Fruit fly (Drosophila melanogaster) whole organism, pupa: ENCODE data around the gene bb8.

Source experiments
- CG10348 ChIP-seq: fragments of 200-800 bp; sonication (Bioruptor generic); IDR thresholded peaks from 2 replicates; pipeline ENCODE4 v1.3.6; 2022; ENCODE audit warnings: missing biosample characterization, missing genetic modification characterization
- CG12605 ChIP-seq: fragments of 200-800 bp; sonication (Bioruptor generic); IDR thresholded peaks from 2 replicates; pipeline ENCODE4 v1.3.6; 2022; ENCODE audit warnings: missing biosample characterization, missing genetic modification characterization
- CG13204 ChIP-seq: fragments of 200-800 bp; sonication (Bioruptor generic); optimal IDR thresholded peaks from 2 replicates; lab custom pipeline; 2018; ENCODE audit warnings: missing biosample characterization, mild to moderate bottlenecking, missing genetic modification characterization, moderate library complexity
- CG14655 ChIP-seq: fragments of 200-800 bp; sonication (Bioruptor generic); optimal IDR thresholded peaks from 3 replicates; lab custom pipeline; 2017; ENCODE audit warnings: mild to moderate bottlenecking, missing biosample characterization, missing genetic modification reagents, missing genetic modification characterization
- CG15710 ChIP-seq: fragments of 200-800 bp; sonication (Bioruptor generic); optimal IDR thresholded peaks from 2 replicates; lab custom pipeline; 2018; ENCODE audit warnings: missing biosample characterization, mild to moderate bottlenecking, missing genetic modification characterization, moderate library complexity
- CG17806 ChIP-seq: fragments of 200-800 bp; sonication (Bioruptor generic); optimal IDR thresholded peaks from 2 replicates; lab custom pipeline; 2018; ENCODE audit warnings: missing biosample characterization, mild to moderate bottlenecking, missing genetic modification characterization, moderate library complexity
- CG32121 ChIP-seq: fragments of 200-800 bp; sonication (Bioruptor generic); IDR thresholded peaks from 2 replicates; pipeline ENCODE4 v1.3.6; 2022; ENCODE audit warnings: missing biosample characterization, missing genetic modification characterization
- CG34367 ChIP-seq: fragments of 200-800 bp; sonication (Bioruptor generic); optimal IDR thresholded peaks from 2 replicates; lab custom pipeline; 2018; ENCODE audit warnings: missing biosample characterization, mild to moderate bottlenecking, missing genetic modification characterization
- CG4496 ChIP-seq: fragments of 200-800 bp; sonication (Bioruptor generic); IDR thresholded peaks from 3 replicates; pipeline ENCODE4 v1.3.6; 2022; ENCODE audit warnings: missing biosample characterization, missing genetic modification characterization
- CG8159 ChIP-seq: fragments of 200-800 bp; sonication (Bioruptor generic); optimal IDR thresholded peaks from 3 replicates; lab custom pipeline; 2018; ENCODE audit warnings: missing biosample characterization, mild to moderate bottlenecking, missing genetic modification characterization, moderate library complexity
- CG8301 ChIP-seq: fragments of 200-800 bp; sonication (Bioruptor generic); optimal IDR thresholded peaks from 2 replicates; lab custom pipeline; 2018; ENCODE audit warnings: missing biosample characterization, mild to moderate bottlenecking, missing genetic modification characterization
- CG9948 ChIP-seq: fragments of 200-800 bp; sonication (Bioruptor generic); optimal IDR thresholded peaks from 2 replicates; lab custom pipeline; 2018; ENCODE audit warnings: missing biosample characterization, mild to moderate bottlenecking, missing genetic modification characterization, moderate library complexity
- D1 ChIP-seq: fragments of 200-800 bp; sonication (Bioruptor generic); optimal IDR thresholded peaks from 2 replicates; lab custom pipeline; 2018; ENCODE audit warnings: missing biosample characterization, mild to moderate bottlenecking, missing genetic modification characterization, moderate library complexity
- EcR ChIP-seq: fragments of 200-800 bp; sonication (Bioruptor generic); optimal IDR thresholded peaks from 3 replicates; lab custom pipeline; 2019; ENCODE audit warnings: missing biosample characterization, missing genetic modification characterization, mild to moderate bottlenecking, moderate library complexity, missing genetic modification reagents
- Ets98B ChIP-seq: fragments of 200-800 bp; sonication (Bioruptor generic); IDR thresholded peaks from 2 replicates; pipeline ENCODE4 v1.3.6; 2022; ENCODE audit warnings: missing biosample characterization, missing genetic modification characterization
- Pif1A ChIP-seq: fragments of 200-800 bp; sonication (Bioruptor generic); optimal IDR thresholded peaks from 3 replicates; lab custom pipeline; 2016; ENCODE audit warnings: missing biosample characterization, missing genetic modification characterization
- Pif1B ChIP-seq: fragments of 200-800 bp; sonication (Bioruptor generic); optimal IDR thresholded peaks from 3 replicates; lab custom pipeline; 2016; ENCODE audit warnings: missing biosample characterization, missing genetic modification characterization
- Snoo ChIP-seq: fragments of 200-800 bp; sonication (Bioruptor generic); optimal IDR thresholded peaks from 3 replicates; lab custom pipeline; 2017; ENCODE audit warnings: missing biosample characterization, mild to moderate bottlenecking, missing genetic modification characterization, inconsistent platforms
- fd96Ca ChIP-seq: fragments of 200-800 bp; sonication (Bioruptor generic); IDR thresholded peaks from 3 replicates; pipeline ENCODE4 v1.3.6; 2022; ENCODE audit warnings: missing biosample characterization, missing genetic modification characterization
- gl ChIP-seq: fragments of 200-800 bp; sonication (Bioruptor generic); optimal IDR thresholded peaks from 2 replicates; lab custom pipeline; 2018; ENCODE audit warnings: missing biosample characterization, mild to moderate bottlenecking, missing genetic modification characterization
- rn ChIP-seq: fragments of 200-800 bp; sonication (Bioruptor generic); IDR thresholded peaks from 2 replicates; pipeline ENCODE4 v1.3.6; 2022; ENCODE audit warnings: missing biosample characterization, missing genetic modification characterization

The bb8 gene

DNA sequence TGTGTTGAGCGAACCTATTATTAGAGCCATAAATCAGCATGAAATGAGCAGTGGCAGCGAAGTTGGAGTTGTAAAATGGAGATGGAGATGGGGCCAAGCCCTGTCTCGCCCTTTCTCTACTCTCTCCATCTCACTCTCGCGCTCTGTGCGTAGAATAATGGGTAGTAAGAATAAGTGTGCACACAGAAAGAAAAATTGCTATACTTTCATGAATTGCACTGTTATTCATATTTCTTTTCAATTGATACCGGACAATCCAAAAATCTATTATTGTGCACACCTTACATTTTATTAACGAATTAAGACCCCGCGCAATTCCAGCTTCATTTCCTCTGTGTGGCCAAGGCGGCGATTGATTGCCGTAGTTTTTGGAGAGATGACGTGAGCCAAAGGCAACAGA is 10.2 kb downstream of the bb8 start:
- no peak for TF ChIP-seq EcR (GFP tag; lab: Kevin White, UChicago)
- TF ChIP-seq CG8159 (tag; lab: Kevin White, UChicago), result no peak
- no peak for TF ChIP-seq CG34367 (tag; lab: Kevin White, UChicago)
- no peak for TF ChIP-seq CG14655
- TF ChIP-seq CG13204 (GFP tag; lab: Kevin White, UChicago), result no peak
- no peak for TF ChIP-seq D1 (tag; lab: Kevin White, UChicago)
- TF ChIP-seq CG10348 (GFP tag; lab: Robert Waterston, UW), result no peak
- no peak for TF ChIP-seq Pif1A (GFP tag; lab: Kevin White, UChicago)
- TF ChIP-seq CG8301, result no peak
- TF ChIP-seq rn, result no peak
- no peak for TF ChIP-seq CG9948 (tag; lab: Kevin White, UChicago)
- no peak for TF ChIP-seq CG32121
- no peak for TF ChIP-seq gl
- no peak for TF ChIP-seq Ets98B (GFP tag; lab: Robert Waterston, UW)
- TF ChIP-seq fd96Ca (GFP tag; lab: Robert Waterston, UW), result no peak
- no peak for TF ChIP-seq CG12605
- no peak for TF ChIP-seq Snoo
- TF ChIP-seq CG15710, result no peak
- no peak for TF ChIP-seq CG4496 (GFP tag; lab: Robert Waterston, UW)
- TF ChIP-seq CG17806 (tag; lab: Kevin White, UChicago), result no peak

dm6 chr3R:23278704-23279379 is 11.1 kb downstream of the bb8 start:
- TF ChIP-seq CG13204 (GFP tag; lab: Kevin White, UChicago) (peak; percentile 73), D1 (tag; lab: Kevin White, UChicago) (no peak), CG4496 (GFP tag; lab: Robert Waterston, UW) (peak; percentile 70), CG17806 (tag; lab: Kevin White, UChicago) (no peak), Pif1B (no peak), Snoo (no peak), CG14655 (no peak), fd96Ca (GFP tag; lab: Robert Waterston, UW) (no peak), CG10348 (GFP tag; lab: Robert Waterston, UW) (no peak), CG15710 (no peak), CG12605 (peak; percentile 66), CG8159 (tag; lab: Kevin White, UChicago) (peak; percentile 5), CG9948 (tag; lab: Kevin White, UChicago) (no peak)

- TF ChIP-seq CG13204 (GFP tag; lab: Kevin White, UChicago), result no peak
- no peak for TF ChIP-seq CG10348 (GFP tag; lab: Robert Waterston, UW)
- no peak for TF ChIP-seq CG34367 (tag; lab: Kevin White, UChicago)
- no peak for TF ChIP-seq fd96Ca (GFP tag; lab: Robert Waterston, UW)
- no peak for TF ChIP-seq CG8301
- no peak for TF ChIP-seq CG8159 (tag; lab: Kevin White, UChicago)
- no peak for TF ChIP-seq Snoo
- TF ChIP-seq gl, result no peak
- no peak for TF ChIP-seq CG17806 (tag; lab: Kevin White, UChicago)
- TF ChIP-seq CG32121, result no peak
- TF ChIP-seq CG9948 (tag; lab: Kevin White, UChicago), result no peak
- no peak for TF ChIP-seq D1 (tag; lab: Kevin White, UChicago)
- no peak for TF ChIP-seq rn
Measured at dm6 chr3R:23260569-23260968, 29.4 kb downstream of the bb8 start.

DNA sequence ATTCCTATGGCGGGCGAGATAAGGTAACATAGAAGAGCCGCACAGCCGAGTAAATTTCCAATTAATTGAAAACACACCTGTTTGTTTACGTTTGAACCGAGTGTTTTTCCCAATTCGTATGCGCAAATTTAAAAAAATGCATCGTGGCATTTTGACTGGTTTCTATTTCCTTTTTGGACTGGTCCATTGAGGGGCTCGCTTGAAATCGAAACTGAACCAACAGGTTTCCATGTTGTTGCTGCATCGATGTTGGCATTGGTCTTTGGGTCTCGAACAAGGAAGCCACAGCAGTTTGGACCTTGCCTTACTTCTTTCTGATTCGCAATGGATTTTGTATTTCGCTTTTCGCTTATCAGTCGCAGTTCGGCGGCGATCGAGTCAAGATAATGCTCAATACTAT is 31.5 kb downstream of the bb8 start:
- TF ChIP-seq CG12605 (no peak), rn (no peak), CG4496 (GFP tag; lab: Robert Waterston, UW) (no peak), CG9948 (tag; lab: Kevin White, UChicago) (no peak), D1 (tag; lab: Kevin White, UChicago) (no peak), CG13204 (GFP tag; lab: Kevin White, UChicago) (no peak), CG8159 (tag; lab: Kevin White, UChicago) (no peak), Snoo (no peak), CG14655 (no peak), EcR (GFP tag; lab: Kevin White, UChicago) (no peak), CG17806 (tag; lab: Kevin White, UChicago) (no peak), CG34367 (tag; lab: Kevin White, UChicago) (no peak)

DNA sequence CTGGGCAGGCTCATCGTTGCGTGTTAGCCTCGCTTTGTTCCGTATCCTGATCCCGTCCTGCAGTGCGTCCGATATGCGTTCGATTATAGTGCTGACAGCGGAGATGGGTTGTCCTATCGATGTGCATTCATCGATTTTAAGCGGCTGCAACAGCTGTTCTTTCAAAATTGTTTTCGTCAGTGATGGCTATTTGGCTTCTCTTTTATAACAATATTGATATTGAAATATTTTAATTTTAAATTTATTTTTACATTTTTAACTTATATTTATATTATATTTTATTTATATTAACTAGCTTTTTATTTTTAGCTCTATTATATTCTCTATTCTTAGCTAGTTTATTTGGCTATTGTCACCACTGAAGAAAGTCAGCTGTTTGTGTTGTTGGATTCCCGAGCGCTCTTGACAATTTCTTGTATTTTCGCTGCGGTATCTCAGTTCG is 32.0 kb downstream of the bb8 start, which contains the start of the genes wda and Pex11c:
Gene wda, minus strand, starts transcription at position 102 of the 442 bp plus-strand sequence.
Gene Pex11c, plus strand, starts transcription at position 380 of the 442 bp plus-strand sequence.
- TF ChIP-seq Snoo (peak; percentile 77), CG9948 (tag; lab: Kevin White, UChicago) (peak; percentile 59), CG34367 (tag; lab: Kevin White, UChicago) (peak; percentile 69), CG15710 (peak; percentile 86), CG32121 (peak; percentile 79), fd96Ca (GFP tag; lab: Robert Waterston, UW) (no peak), CG17806 (tag; lab: Kevin White, UChicago) (peak; percentile 63), CG14655 (peak; percentile 79), CG8301 (peak; percentile 32), Pif1B (peak; percentile 59), Pif1A (GFP tag; lab: Kevin White, UChicago) (no peak), CG4496 (GFP tag; lab: Robert Waterston, UW) (peak; percentile 55; the same call in 1 of the 3 replicates), Ets98B (GFP tag; lab: Robert Waterston, UW) (peak; percentile 78), CG8159 (tag; lab: Kevin White, UChicago) (peak; percentile 77), CG12605 (no peak), CG10348 (GFP tag; lab: Robert Waterston, UW) (no peak), rn (peak; percentile 50; the same call in 1 of the 2 replicates), D1 (tag; lab: Kevin White, UChicago) (peak; percentile 41)
